Fruit fly (Drosophila melanogaster): Measurements from ENCODE around the gene Smyd5.

Smyd5 gene

DNA sequence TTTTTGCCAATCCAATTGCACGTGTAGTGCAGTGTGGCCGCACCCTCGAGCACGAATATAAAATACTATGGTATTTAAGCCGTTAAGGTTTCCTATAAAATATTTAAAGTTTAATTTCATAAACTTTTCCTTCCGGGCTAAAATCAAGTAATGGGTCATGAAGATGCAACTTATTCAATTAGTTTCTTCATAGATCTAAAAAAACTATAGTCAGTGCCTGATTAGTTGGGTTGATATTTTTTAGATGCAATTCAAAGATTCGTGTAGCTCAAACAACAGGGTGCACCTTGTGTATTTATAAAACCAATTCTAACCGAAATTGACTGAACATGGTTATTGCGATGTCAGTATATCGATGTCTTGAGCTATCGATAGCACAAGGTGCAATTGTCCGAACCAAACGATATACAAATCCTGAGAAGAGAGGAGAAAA, at the start of gene Smyd5, which contains the start of gene Oga (continued):
- TF ChIP-seq tna (GFP tag; IDR thresholded peaks at IDR 0.05; ENCODE audit: partially characterized antibody), result peak; percentile 93
- no peak for TF ChIP-seq CG32767 (GFP tag; IDR thresholded peaks at IDR 0.05)
- peak; percentile 32; the same call in 1 of the 2 replicates for TF ChIP-seq NFAT (GFP tag; IDR thresholded peaks at IDR 0.05)
- peak; percentile 91 for TF ChIP-seq CG42726 (GFP tag; IDR thresholded peaks at IDR 0.05; ENCODE audit: partially characterized antibody)
- TF ChIP-seq dmrt99B (tag; optimal IDR thresholded peaks at IDR 0.05), result no peak
- TF ChIP-seq sisA (GFP tag; IDR thresholded peaks at IDR 0.05), result no peak
- TF ChIP-seq peb (GFP tag; IDR thresholded peaks at IDR 0.05), result no peak
- TF ChIP-seq zen (tag; optimal IDR thresholded peaks at IDR 0.05), result peak; percentile 24
- TF ChIP-seq sc (optimal IDR thresholded peaks at IDR 0.05), result no peak
- no peak for TF ChIP-seq sc (GFP tag; optimal IDR thresholded peaks at IDR 0.05)
- peak; percentile 94 for TF ChIP-seq Med (GFP tag)
- TF ChIP-seq CG9876 (GFP tag; optimal IDR thresholded peaks at IDR 0.05), result peak; percentile 2
- TF ChIP-seq CG3281 (GFP tag; optimal IDR thresholded peaks at IDR 0.05), result peak; percentile 1
- TF ChIP-seq CG2889 (GFP tag; IDR thresholded peaks at IDR 0.05), result no peak
- TF ChIP-seq nau (GFP tag; optimal IDR thresholded peaks at IDR 0.05), result no peak
- TF ChIP-seq CG10267 (tag; optimal IDR thresholded peaks at IDR 0.05), result peak; percentile 59
- TF ChIP-seq mld (GFP tag; IDR thresholded peaks at IDR 0.05; ENCODE audit: partially characterized antibody), result peak; percentile 97
- no peak for TF ChIP-seq Sox102F (GFP tag; optimal IDR thresholded peaks at IDR 0.05)
- peak; percentile 42 for TF ChIP-seq her (GFP tag; optimal IDR thresholded peaks at IDR 0.05)
- peak; percentile 32 for TF ChIP-seq slp2 (GFP tag; optimal IDR thresholded peaks at IDR 0.05)
- no peak for TF ChIP-seq Sox100B (GFP tag; optimal IDR thresholded peaks at IDR 0.05)
- peak; percentile 0 for TF ChIP-seq nom (GFP tag; optimal IDR thresholded peaks at IDR 0.05)
- TF ChIP-seq h (optimal IDR thresholded peaks at IDR 0.05), result no peak
- TF ChIP-seq CG18599 (GFP tag; optimal IDR thresholded peaks at IDR 0.05), result no peak
- TF ChIP-seq phol (tag; optimal IDR thresholded peaks at IDR 0.05), result peak; percentile 41
- TF ChIP-seq amos (GFP tag; IDR thresholded peaks at IDR 0.05; ENCODE audit: partially characterized antibody), result peak; percentile 96
- TF ChIP-seq CG30020 (tag; optimal IDR thresholded peaks at IDR 0.05), result peak; percentile 88
- TF ChIP-seq CG15073 (GFP tag; optimal IDR thresholded peaks at IDR 0.05), result no peak
- no peak for TF ChIP-seq C15 (GFP tag; IDR thresholded peaks at IDR 0.05)
- peak; percentile 58 for TF ChIP-seq CG2120 (GFP tag; optimal IDR thresholded peaks at IDR 0.05)
- peak; percentile 89 for TF ChIP-seq CG4617 (GFP tag; optimal IDR thresholded peaks at IDR 0.05; ENCODE audit: borderline replicate concordance)
- TF ChIP-seq gfzf (GFP tag; optimal IDR thresholded peaks at IDR 0.05), result peak; percentile 63
- TF ChIP-seq hbn (GFP tag; IDR thresholded peaks at IDR 0.05; ENCODE audit: partially characterized antibody), result peak; percentile 89
- peak; percentile 24; the same call in 1 of the 2 replicates for TF ChIP-seq CG17328 (GFP tag; IDR thresholded peaks at IDR 0.05)
- TF ChIP-seq pita (GFP tag; optimal IDR thresholded peaks at IDR 0.05), result no peak
- peak; percentile 90 for TF ChIP-seq inv (GFP tag; IDR thresholded peaks at IDR 0.05; ENCODE audit: partially characterized antibody)
- no peak for TF ChIP-seq Trl (optimal IDR thresholded peaks at IDR 0.05)
- peak; percentile 53 for TF ChIP-seq Trl (GFP tag; optimal IDR thresholded peaks at IDR 0.05)
- TF ChIP-seq ken (GFP tag; IDR thresholded peaks at IDR 0.05), result no peak
- TF ChIP-seq CG3838 (GFP tag; optimal IDR thresholded peaks at IDR 0.05), result no peak
- TF ChIP-seq CG2199 (GFP tag; IDR thresholded peaks at IDR 0.05), result no peak
- no peak for TF ChIP-seq ERR (GFP tag; optimal IDR thresholded peaks at IDR 0.05)
- no peak for TF ChIP-seq CG4404 (GFP tag; IDR thresholded peaks at IDR 0.05)
- TF ChIP-seq Rx (GFP tag; IDR thresholded peaks at IDR 0.05), result no peak
- no peak for TF ChIP-seq Poxn (GFP tag; IDR thresholded peaks at IDR 0.05)
- TF ChIP-seq vnd (GFP tag; IDR thresholded peaks at IDR 0.05; ENCODE audit: partially characterized antibody), result peak; percentile 91
- TF ChIP-seq Dad (GFP tag; optimal IDR thresholded peaks at IDR 0.05), result peak; percentile 29
- peak; percentile 27 for TF ChIP-seq CG8290 (GFP tag; optimal IDR thresholded peaks at IDR 0.05)
- peak in 1 of 2 experiments; percentile 23 for TF ChIP-seq CG8290 (tag; optimal IDR thresholded peaks at IDR 0.05)
- no peak for TF ChIP-seq CkIIα-i1 (GFP tag; IDR thresholded peaks at IDR 0.05)
- TF ChIP-seq Jarid2 (GFP tag; optimal IDR thresholded peaks at IDR 0.05), result no peak
- TF ChIP-seq CG15479 (GFP tag; optimal IDR thresholded peaks at IDR 0.05), result no peak
